Worm (Caenorhabditis elegans): ENCODE results near the gene srt-50.

srt-50 gene

ce11 chrIV:15074392-15074791 is at the start of gene srt-50:
srt-50 (plus strand) TSS chrIV:15074692.
- TF ChIP-seq Y22D7AL.16 (tag; optimal IDR thresholded peaks at IDR 0.05): no peak
- no peak for TF ChIP-seq lin-11 (tag; optimal IDR thresholded peaks at IDR 0.05)
- TF ChIP-seq che-1 (tag; optimal IDR thresholded peaks at IDR 0.05): no peak
- TF ChIP-seq elt-4 (tag; optimal IDR thresholded peaks at IDR 0.05): no peak
- TF ChIP-seq mec-3 (tag; optimal IDR thresholded peaks at IDR 0.05; ENCODE audit: borderline replicate concordance): no peak
- TF ChIP-seq ceh-30 (tag; optimal IDR thresholded peaks at IDR 0.05): no peak
- no peak for TF ChIP-seq tbx-2 (tag; optimal IDR thresholded peaks at IDR 0.05)
- TF ChIP-seq ceh-6 (GFP tag; optimal IDR thresholded peaks at IDR 0.05): no peak
- no peak for TF ChIP-seq syd-9 (tag; optimal IDR thresholded peaks at IDR 0.05)
- TF ChIP-seq dmd-4 (tag; optimal IDR thresholded peaks at IDR 0.05; ENCODE audit: borderline replicate concordance): no peak
- TF ChIP-seq unc-55 (GFP tag; optimal IDR thresholded peaks at IDR 0.05): no peak
- TF ChIP-seq madf-2 (tag; optimal IDR thresholded peaks at IDR 0.05): no peak
- TF ChIP-seq nhr-11 (tag; optimal IDR thresholded peaks at IDR 0.05): no peak

- TF ChIP-seq elt-2 (tag; optimal IDR thresholded peaks at IDR 0.05) (peak; percentile 29), ets-4 (tag; optimal IDR thresholded peaks at IDR 0.05) (no peak), ceh-9 (tag; optimal IDR thresholded peaks at IDR 0.05) (no peak), nfya-1 (tag; optimal IDR thresholded peaks at IDR 0.05) (peak; percentile 39), pha-2 (tag; optimal IDR thresholded peaks at IDR 0.05) (peak; percentile 18)
Measured at ce11 chrIV:15025384-15025783, 49.1 kb upstream of the srt-50 start, which contains the start of gene fcd-2. fcd-2 (plus strand) TSS chrIV:15025710.

- peak; percentile 97 for TF ChIP-seq nfya-1 (tag; optimal IDR thresholded peaks at IDR 0.05)
- TF ChIP-seq pax-1 (tag; optimal IDR thresholded peaks at IDR 0.05): no peak
Measured at ce11 chrIV:15027334-15027733, 47.2 kb upstream of the srt-50 start.

- TF ChIP-seq elt-2 (tag; optimal IDR thresholded peaks at IDR 0.05) (no peak), nfya-1 (tag; optimal IDR thresholded peaks at IDR 0.05) (peak; percentile 85), ceh-18 (tag; optimal IDR thresholded peaks at IDR 0.05) (no peak), pha-4 (tag; optimal IDR thresholded peaks at IDR 0.05) (no peak)
Measured at ce11 chrIV:15027884-15028283, 46.6 kb upstream of the srt-50 start.

ce11 chrIV:15028386-15028785 is 46.1 kb upstream of the srt-50 start:
- TF ChIP-seq odd-2 (tag; optimal IDR thresholded peaks at IDR 0.05): no peak
- TF ChIP-seq sdc-2 (tag; optimal IDR thresholded peaks at IDR 0.05): no peak
- TF ChIP-seq tbx-7 (tag; optimal IDR thresholded peaks at IDR 0.05): no peak
- no peak for TF ChIP-seq ceh-24 (tag; optimal IDR thresholded peaks at IDR 0.05)
- TF ChIP-seq K09A11.1 (tag; optimal IDR thresholded peaks at IDR 0.05; ENCODE audit: insufficient read depth): no peak
- no peak for TF ChIP-seq pqm-1 (tag; optimal IDR thresholded peaks at IDR 0.05)
- TF ChIP-seq nhr-232 (tag; optimal IDR thresholded peaks at IDR 0.05): no peak
- TF ChIP-seq C08G9.2 (tag; optimal IDR thresholded peaks at IDR 0.05): no peak
- TF ChIP-seq nfya-1 (tag; optimal IDR thresholded peaks at IDR 0.05): no peak
- no peak for TF ChIP-seq ceh-48 (tag; optimal IDR thresholded peaks at IDR 0.05)
- TF ChIP-seq ama-1 (optimal IDR thresholded peaks at IDR 0.05): no peak

ce11 chrIV:15028891-15029290 is 45.6 kb upstream of the srt-50 start, which contains the start of gene Y41E3.8:
Y41E3.8 (minus strand) TSS chrIV:15028978.
- TF ChIP-seq che-1 (tag; optimal IDR thresholded peaks at IDR 0.05) (no peak), nfya-1 (tag; optimal IDR thresholded peaks at IDR 0.05) (peak; percentile 32)

ce11 chrIV:15029565-15029964 is 44.9 kb upstream of the srt-50 start:
- no peak for TF ChIP-seq ceh-6 (GFP tag; optimal IDR thresholded peaks at IDR 0.05)
- TF ChIP-seq pha-4 (tag; optimal IDR thresholded peaks at IDR 0.05): no peak
- no peak for TF ChIP-seq nfya-1 (tag; optimal IDR thresholded peaks at IDR 0.05)
- no peak for TF ChIP-seq hlh-30 (tag; optimal IDR thresholded peaks at IDR 0.05; ENCODE audit: insufficient read depth)

All from whole organism, late embryonic.